Worm (Caenorhabditis elegans) whole organism, L4/young adult: ENCODE measurements around the gene egl-9.

ENCODE experiments used
- dao-5 ChIP-seq: sonication (generic microtip); optimal IDR thresholded peaks from 2 replicates; lab custom pipeline; 2016; ENCODE audit warnings: missing genotype, missing genetic modification characterization, moderate library complexity, missing compliant biosample characterization
- him-1 ChIP-seq: sonication (generic microtip); optimal IDR thresholded peaks from 2 replicates; lab custom pipeline; 2016; ENCODE audit warnings: missing genotype, missing genetic modification reagents, missing genetic modification characterization, missing compliant biosample characterization

DNA sequence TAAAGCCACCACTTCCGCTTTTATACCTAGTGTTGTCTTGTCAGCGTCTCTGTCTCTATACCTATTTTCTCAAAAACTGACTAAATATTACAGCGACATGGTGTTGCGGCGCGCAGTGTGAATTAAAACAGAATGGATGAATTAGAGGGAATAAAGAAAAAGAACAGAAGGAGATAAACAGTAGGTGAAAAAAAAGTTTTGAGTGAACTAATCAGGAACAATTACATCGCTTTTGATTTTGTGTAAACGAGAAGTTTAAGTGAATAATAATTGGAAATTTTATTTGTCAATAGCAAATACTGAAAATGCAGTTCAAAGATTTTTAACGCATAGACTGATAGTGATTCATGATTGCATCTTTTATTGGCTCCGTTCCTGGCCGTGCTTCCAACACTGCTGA, 43.2 kb upstream of the egl-9 start, which contains the start of gene col-12:
- TF ChIP-seq dao-5 (tag; lab: Kevin White, UChicago) (no peak), him-1 (tag; lab: Kevin White, UChicago) (no peak)
